Fruit fly (Drosophila melanogaster): ENCODE results near the gene CG14218.

CG14218 gene

DNA sequence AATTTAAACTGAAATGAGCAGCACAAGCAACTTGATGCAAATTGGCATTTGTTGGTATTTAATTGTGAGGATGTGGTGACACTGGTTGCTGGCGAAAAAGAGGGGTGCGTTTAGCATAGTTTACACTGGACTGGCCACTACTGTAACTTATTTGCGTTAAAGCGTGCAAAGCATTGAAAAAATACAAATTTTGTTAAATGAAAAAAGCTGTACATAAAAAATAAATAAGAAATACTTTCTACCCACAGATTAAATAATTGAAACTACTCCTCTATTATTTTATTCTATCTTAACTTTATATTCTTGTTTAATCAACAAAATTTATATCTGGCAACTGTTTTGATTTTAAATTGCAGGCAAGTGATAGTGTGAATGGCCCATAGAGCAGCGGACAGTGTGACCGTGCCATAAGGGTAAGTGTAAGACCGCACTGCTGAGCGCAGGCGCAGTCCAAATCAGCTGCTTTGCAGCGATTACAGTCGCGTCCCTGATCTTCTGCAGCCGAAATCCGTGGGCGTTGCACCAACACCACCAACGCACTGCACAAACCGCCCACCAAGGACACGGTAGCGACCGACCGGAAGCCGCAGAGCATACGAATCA is 16.0 kb downstream of the CG14218 start, which contains the start of the genes Grip84 and car:
Gene Grip84, minus strand, starts transcription at position 51 of the 603 bp plus-strand sequence.
Gene car, plus strand, starts transcription at position 306 of the 603 bp plus-strand sequence.
- TF ChIP-seq CTCF (optimal IDR thresholded peaks at IDR 0.05) (no peak), CG8478 (optimal IDR thresholded peaks at IDR 0.05) (no peak)

- TF ChIP-seq CTCF (optimal IDR thresholded peaks at IDR 0.05) (no peak), CG8478 (optimal IDR thresholded peaks at IDR 0.05) (no peak)
Observed at dm6 chrX:19549570-19549969, 32.2 kb downstream of the CG14218 start.

dm6 chrX:19548438-19548837 is 33.3 kb downstream of the CG14218 start:
- TF ChIP-seq CTCF (optimal IDR thresholded peaks at IDR 0.05) (no peak), CG8478 (optimal IDR thresholded peaks at IDR 0.05) (no peak)

DNA sequence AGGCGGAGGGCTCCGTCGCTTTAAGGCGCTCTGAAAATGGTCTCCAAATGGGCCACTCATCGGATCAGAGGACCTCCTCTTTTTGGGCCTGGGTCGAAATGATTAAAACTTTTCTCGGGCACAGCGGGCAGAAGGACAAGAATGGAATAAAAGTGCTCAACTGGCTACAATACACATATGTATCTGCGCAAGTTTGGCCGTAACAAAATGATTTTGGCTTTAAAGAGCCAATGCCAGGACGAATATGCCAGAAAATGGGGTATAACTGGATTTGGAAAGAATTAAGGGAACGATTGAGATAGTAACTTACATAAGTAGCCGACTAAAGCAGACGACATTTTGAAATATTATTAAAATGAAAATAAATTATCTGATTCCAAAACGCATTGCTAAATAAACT is 34.4 kb downstream of the CG14218 start, which contains the start of gene CG32532:
Gene CG32532, minus strand, starts transcription at position 101 of the 400 bp plus-strand sequence.
- TF ChIP-seq CG8478 (optimal IDR thresholded peaks at IDR 0.05) (no peak), CTCF (optimal IDR thresholded peaks at IDR 0.05) (no peak)

DNA sequence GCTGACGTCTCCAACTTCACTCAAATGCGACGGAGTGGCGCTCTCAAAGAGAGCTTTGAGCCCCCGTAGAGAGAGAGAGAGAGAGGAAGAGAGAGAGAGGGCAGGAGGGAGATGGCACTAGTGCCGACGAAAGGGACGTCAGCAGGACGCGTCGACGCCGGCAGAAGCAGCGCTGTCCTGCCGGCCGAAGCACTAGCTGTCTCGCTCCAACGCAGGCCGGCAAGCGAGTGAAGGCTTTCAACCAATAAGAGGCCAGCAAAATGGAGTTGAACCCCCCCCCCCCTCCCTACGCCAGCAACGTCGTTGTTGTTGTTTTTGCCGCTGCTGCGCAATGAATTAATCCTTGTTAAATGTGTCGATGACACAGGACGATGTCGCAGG is 35.1 kb downstream of the CG14218 start:
- TF ChIP-seq CTCF (optimal IDR thresholded peaks at IDR 0.05) (peak in 1 of 2 experiments; percentile 49), CG8478 (optimal IDR thresholded peaks at IDR 0.05) (no peak)

DNA sequence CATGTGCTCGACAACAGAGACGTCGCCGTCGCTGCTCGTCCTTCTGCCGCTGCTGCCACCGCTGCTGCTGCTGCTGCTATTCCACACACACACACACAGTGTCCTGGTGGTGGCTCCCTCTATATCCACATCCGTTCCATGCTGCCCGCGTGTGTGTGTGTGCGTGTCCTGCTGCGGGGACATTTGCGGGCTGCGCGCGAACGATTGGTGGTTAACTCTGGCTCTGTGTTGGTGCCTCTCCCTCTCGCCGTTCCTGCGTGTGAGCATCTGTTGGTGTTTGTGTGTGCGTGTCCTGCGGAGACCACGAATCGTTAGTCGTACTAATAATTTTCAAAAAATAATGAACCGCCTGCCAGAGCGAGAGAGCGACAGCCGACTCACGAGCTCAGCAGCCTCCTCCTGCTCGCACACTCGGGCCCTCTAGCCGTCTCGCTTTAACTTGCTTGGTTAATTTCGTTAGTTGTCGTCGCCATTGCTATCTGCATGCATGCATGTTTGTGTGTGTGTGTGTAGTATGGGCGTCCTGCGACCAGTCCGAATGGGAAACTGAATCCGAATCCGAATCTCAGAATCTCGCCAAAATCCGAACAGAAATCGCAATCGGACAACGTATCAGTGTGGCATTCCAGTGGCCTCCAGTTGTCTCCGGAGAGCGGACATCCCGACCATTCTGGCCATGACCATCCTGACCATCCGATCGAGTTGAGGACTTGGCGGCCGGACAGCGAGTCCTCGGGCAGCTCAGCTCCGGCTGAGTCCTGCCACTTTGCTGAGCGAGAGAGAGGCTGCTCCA is 35.7 kb downstream of the CG14218 start:
- TF ChIP-seq CTCF (optimal IDR thresholded peaks at IDR 0.05) (peak; percentile 64 to 80), CG8478 (optimal IDR thresholded peaks at IDR 0.05) (no peak)

dm6 chrX:19535394-19535793 is 46.4 kb downstream of the CG14218 start:
- no peak for TF ChIP-seq CG8478 (optimal IDR thresholded peaks at IDR 0.05)
- TF ChIP-seq CTCF (optimal IDR thresholded peaks at IDR 0.05): no peak

DNA sequence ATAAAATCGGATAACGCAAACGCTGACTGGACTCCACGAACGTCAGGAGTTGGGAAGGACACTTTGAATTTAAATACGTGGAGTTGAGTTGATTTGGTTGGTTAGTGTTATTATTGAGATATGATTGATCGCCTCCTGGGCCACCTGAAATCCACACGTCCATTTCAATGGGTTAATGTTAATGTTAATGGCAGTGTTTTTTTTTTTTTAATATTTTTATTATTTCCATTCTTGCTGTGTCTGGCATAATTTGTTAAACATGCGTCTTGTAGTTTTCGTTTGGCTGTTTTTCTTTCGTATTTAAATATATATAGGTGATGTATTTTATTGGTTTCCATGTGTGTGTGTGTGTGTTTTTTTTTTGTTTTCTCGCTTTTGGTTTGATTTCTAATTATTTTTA is 50.1 kb downstream of the CG14218 start, which contains the start of gene CG12231:
Gene CG12231, minus strand, starts transcription at position 101 of the 400 bp plus-strand sequence.
- TF ChIP-seq CTCF (optimal IDR thresholded peaks at IDR 0.05): no peak
- no peak for TF ChIP-seq CG8478 (optimal IDR thresholded peaks at IDR 0.05)
